Worm (Caenorhabditis elegans): Measurements from ENCODE around the gene gln-6.

gln-6 gene

DNA sequence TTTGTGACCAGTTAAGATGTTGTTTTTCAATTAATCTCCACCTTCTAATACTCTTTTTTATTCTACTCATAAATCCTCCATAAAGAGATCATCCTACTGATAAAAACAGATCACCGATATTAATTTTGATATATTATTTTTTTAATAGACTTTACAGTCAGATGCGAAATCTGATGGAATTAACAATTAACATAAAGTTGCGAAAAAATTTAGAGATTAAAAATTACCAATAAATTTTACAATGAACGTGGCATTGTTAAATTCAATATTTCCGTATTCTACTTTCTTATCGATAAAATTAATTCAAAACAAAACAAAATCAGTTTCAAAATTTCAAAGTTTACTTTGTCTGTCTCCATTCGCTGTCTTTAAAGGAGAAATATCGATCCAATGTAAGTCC is 27.9 kb downstream of the gln-6 start, which contains the start of gene K01H12.4:
Gene K01H12.4 (plus strand): TSS at position 301 of the 400 bp plus-strand sequence.
- peak; percentile 28 for TF ChIP-seq aha-1 (tag)
- no peak for TF ChIP-seq ZK546.5 (tag; optimal IDR thresholded peaks at IDR 0.05)
- no peak for TF ChIP-seq spr-1 (tag; optimal IDR thresholded peaks at IDR 0.05)
- TF ChIP-seq zip-2 (tag; optimal IDR thresholded peaks at IDR 0.05): no peak
- TF ChIP-seq arid-1 (GFP tag; conservative IDR thresholded peaks at IDR 0.05): no peak
- no peak for TF ChIP-seq madf-9 (GFP tag; conservative IDR thresholded peaks at IDR 0.05)
- TF ChIP-seq php-3 (GFP tag; IDR thresholded peaks at IDR 0.05): no peak

DNA sequence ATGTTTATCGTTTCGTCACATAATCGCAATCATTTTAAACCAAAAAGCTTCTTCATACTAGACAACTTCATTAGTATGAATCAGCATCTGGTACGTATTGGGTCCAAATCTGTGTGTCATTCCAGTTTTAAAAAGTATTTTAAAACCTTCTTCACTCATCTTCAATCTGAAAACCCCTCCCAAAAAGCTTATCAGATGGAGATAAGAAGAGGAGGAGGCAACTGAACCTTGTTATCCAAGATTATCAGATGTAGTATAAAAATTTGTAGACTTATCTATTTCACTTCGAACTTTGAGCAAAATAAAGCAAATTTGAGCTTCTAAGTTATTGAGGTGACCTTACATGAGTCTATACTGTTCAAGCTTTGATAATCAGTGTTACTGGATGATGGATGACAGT is 30.8 kb downstream of the gln-6 start, which contains the start of gene nhr-38:
Gene nhr-38 (plus strand): TSS at position 301 of the 400 bp plus-strand sequence.
- TF ChIP-seq tag-97 (GFP tag; IDR thresholded peaks at IDR 0.05) (no peak), unc-62 (GFP tag; optimal IDR thresholded peaks at IDR 0.05 in 1 of 2) (peak in 1 of 2 experiments; percentile 41), unc-62 (tag; optimal IDR thresholded peaks at IDR 0.05) (no peak)

DNA sequence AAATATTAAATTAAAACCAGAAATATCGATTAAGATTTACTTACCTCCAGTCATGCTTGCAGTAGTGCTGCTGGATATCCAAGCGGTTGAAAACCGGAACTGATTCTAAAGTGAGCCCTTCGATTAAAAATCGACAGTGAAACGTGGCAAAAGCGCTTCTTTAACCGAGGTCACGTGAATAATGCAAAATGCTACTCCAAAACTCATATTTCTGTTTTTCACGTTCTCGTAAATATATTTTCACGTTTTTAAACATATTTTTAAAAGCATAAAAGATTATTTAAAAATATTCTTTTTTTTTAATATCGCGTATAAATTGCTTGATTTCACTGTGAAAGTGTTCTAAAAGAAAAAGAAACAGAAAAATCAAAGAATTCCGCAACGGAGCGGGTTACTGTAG is 31.5 kb downstream of the gln-6 start, which contains the start of gene ant-1.3:
Gene ant-1.3 (minus strand): TSS at position 101 of the 400 bp plus-strand sequence.
- TF ChIP-seq ceh-82 (tag; optimal IDR thresholded peaks at IDR 0.05) (no peak), Y48G9A.11 (GFP tag; IDR thresholded peaks at IDR 0.05) (no peak), mdl-1 (tag; optimal IDR thresholded peaks at IDR 0.05) (no peak), unc-39 (tag; optimal IDR thresholded peaks at IDR 0.05) (no peak), php-3 (GFP tag; IDR thresholded peaks at IDR 0.05) (no peak), pqm-1 (tag; optimal IDR thresholded peaks at IDR 0.05) (no peak), lin-15B (tag; optimal IDR thresholded peaks at IDR 0.05) (no peak), gei-8 (GFP tag; optimal IDR thresholded peaks at IDR 0.05) (no peak), mxl-3 (GFP tag; optimal IDR thresholded peaks at IDR 0.05) (no peak), lin-1 (GFP tag; IDR thresholded peaks at IDR 0.05) (no peak), nhr-76 (tag; optimal IDR thresholded peaks at IDR 0.05) (no peak), hmg-1.1 (GFP tag; IDR thresholded peaks at IDR 0.05) (no peak)

DNA sequence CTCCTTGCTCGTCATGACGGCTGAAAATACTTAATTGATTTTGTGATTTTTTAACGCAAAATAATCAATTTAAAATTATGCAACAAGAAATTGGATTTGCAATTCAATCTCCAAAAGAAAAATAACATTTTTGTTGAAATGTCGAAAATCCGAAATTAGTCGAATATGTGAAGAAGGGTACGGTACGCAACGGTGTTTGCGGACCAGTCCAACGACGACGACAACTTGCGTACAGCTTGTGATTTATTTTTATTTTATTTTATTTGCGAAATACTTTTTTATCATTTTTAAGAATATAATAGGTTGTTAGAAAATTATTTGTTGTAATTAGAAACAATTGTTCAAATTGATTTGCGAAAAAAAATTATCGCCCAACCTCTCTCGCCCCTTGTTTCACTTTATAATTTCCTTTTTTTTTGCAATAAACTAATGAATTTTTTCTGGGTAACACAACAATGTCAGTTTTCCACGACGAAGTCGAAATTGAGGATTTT is 34.0 kb downstream of the gln-6 start, which contains the start of the genes dcaf-1 and dph-3:
Gene dcaf-1 (minus strand): TSS at position 20 of the 494 bp plus-strand sequence.
Gene dph-3 (plus strand): TSS at position 444 of the 494 bp plus-strand sequence.
- TF ChIP-seq tag-97 (GFP tag; IDR thresholded peaks at IDR 0.05) (no peak), ztf-11 (tag; optimal IDR thresholded peaks at IDR 0.05) (no peak), nhr-77 (tag; optimal IDR thresholded peaks at IDR 0.05) (no peak), lim-7 (GFP tag; IDR thresholded peaks at IDR 0.05) (no peak), spr-1 (tag; optimal IDR thresholded peaks at IDR 0.05) (no peak), daf-8 (GFP tag; IDR thresholded peaks at IDR 0.05) (no peak), hlh-30 (tag; optimal IDR thresholded peaks at IDR 0.05; ENCODE audit: insufficient read depth) (peak; percentile 82), dpl-1 (GFP tag; optimal IDR thresholded peaks at IDR 0.05) (peak; percentile 35), Y5F2A.4 (GFP tag; optimal IDR thresholded peaks at IDR 0.05) (no peak), lsy-2 (tag; optimal IDR thresholded peaks at IDR 0.05) (peak; percentile 80 to 98), nhr-28 (tag; optimal IDR thresholded peaks at IDR 0.05) (peak; percentile 1), mxl-3 (GFP tag; optimal IDR thresholded peaks at IDR 0.05) (no peak), lin-38 (GFP tag; IDR thresholded peaks at IDR 0.05) (peak; percentile 23; the same call in 1 of the 2 replicates)

DNA sequence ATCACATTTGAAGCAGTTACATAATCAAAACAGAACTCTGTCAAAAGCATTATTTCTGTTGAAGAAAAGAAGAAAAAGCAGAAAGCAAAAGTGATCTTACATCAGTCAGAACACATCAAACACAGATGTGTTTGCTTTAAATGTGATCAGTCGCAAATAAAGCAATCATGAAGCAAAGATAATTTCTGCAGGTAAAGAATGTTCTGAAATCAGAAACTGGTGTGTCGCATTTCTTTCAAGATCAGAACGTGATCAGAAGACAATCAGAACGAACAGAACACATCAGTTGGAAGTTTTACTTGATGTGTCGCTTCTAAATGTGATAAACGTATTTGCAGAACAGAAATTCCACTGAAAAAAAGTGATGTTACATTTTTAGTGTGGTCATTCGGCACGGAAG is 41.6 kb downstream of the gln-6 start:
- TF ChIP-seq nhr-28 (tag; optimal IDR thresholded peaks at IDR 0.05): peak; percentile 28
- no peak for TF ChIP-seq arid-1 (GFP tag; conservative IDR thresholded peaks at IDR 0.05)
- no peak for TF ChIP-seq ZK337.2 (GFP tag; IDR thresholded peaks at IDR 0.05)
- TF ChIP-seq dmd-6 (GFP tag; IDR thresholded peaks at IDR 0.05): peak; percentile 73

All from whole organism, L4 larva.